Fruit fly (Drosophila melanogaster) whole organism, embryonic: ENCODE data around the gene CG5107.

ENCODE experiments used
- Blimp-1 ChIP-seq: fragments of 200-800 bp; sonication (Bioruptor generic); optimal IDR thresholded peaks from 3 replicates; lab custom pipeline; 2018; ENCODE audit warnings: missing biosample characterization, missing genetic modification characterization, mild to moderate bottlenecking, moderate library complexity, missing genetic modification reagents
- CG10565 ChIP-seq: fragments of 200-800 bp; sonication (Bioruptor generic); optimal IDR thresholded peaks from 3 replicates; lab custom pipeline; 2016; ENCODE audit warnings: missing biosample characterization, mild to moderate bottlenecking, missing genetic modification characterization
- CG11085 ChIP-seq: fragments of 200-800 bp; sonication (Bioruptor generic); IDR thresholded peaks from 2 replicates; pipeline ENCODE4 v1.3.6; 2022; ENCODE audit warnings: missing biosample characterization, missing genetic modification characterization
- CG11093 ChIP-seq: fragments of 200-800 bp; sonication (Bioruptor generic); IDR thresholded peaks from 3 replicates; pipeline ENCODE4 v1.3.6; 2022; ENCODE audit warnings: missing biosample characterization, missing genetic modification characterization
- CG11456 ChIP-seq: fragments of 200-800 bp; sonication (Bioruptor generic); IDR thresholded peaks from 3 replicates; pipeline ENCODE4 v1.3.6; 2022; ENCODE audit warnings: missing biosample characterization, missing genetic modification characterization
- CG12236 ChIP-seq: fragments of 200-800 bp; sonication (Bioruptor generic); optimal IDR thresholded peaks from 2 replicates; lab custom pipeline; 2016; ENCODE audit warnings: missing biosample characterization, missing genetic modification characterization
- CG14965 ChIP-seq: fragments of 200-800 bp; sonication (Bioruptor generic); optimal IDR thresholded peaks from 2 replicates; lab custom pipeline; 2016; ENCODE audit warnings: missing biosample characterization, missing genetic modification characterization, borderline replicate concordance
- CG1602 ChIP-seq: fragments of 200-800 bp; sonication (Bioruptor generic); optimal IDR thresholded peaks from 3 replicates; lab custom pipeline; 2016; ENCODE audit warnings: missing biosample characterization, missing genetic modification characterization
- CG16779 ChIP-seq: fragments of 200-800 bp; sonication (Bioruptor generic); IDR thresholded peaks from 2 replicates; pipeline ENCODE4 v1.3.6; 2022; ENCODE audit warnings: missing biosample characterization, missing genetic modification characterization
- CG16815 ChIP-seq: fragments of 200-800 bp; sonication (Bioruptor generic); optimal IDR thresholded peaks from 3 replicates; lab custom pipeline; 2017; ENCODE audit warnings: missing biosample characterization, mild to moderate bottlenecking, missing genetic modification characterization
- CG17568 ChIP-seq: fragments of 200-800 bp; sonication (Bioruptor generic); optimal IDR thresholded peaks from 2 replicates; lab custom pipeline; 2018; ENCODE audit warnings: missing biosample characterization, mild to moderate bottlenecking, missing genetic modification characterization, moderate library complexity
- CG18011 ChIP-seq: fragments of 200-800 bp; sonication (Bioruptor generic); optimal IDR thresholded peaks from 2 replicates; lab custom pipeline; 2017; ENCODE audit warnings: missing biosample characterization, missing genetic modification characterization, mild to moderate bottlenecking, moderate library complexity, missing genotype
- CG2116 ChIP-seq: fragments of 200-800 bp; sonication (Bioruptor generic); optimal IDR thresholded peaks from 3 replicates; lab custom pipeline; 2018; ENCODE audit warnings: missing biosample characterization, mild to moderate bottlenecking, missing genetic modification characterization
- CG32767 ChIP-seq: fragments of 200-800 bp; sonication (Bioruptor generic); IDR thresholded peaks from 2 replicates; pipeline ENCODE4 v1.3.6; 2022; ENCODE audit warnings: missing biosample characterization, missing genetic modification characterization
- CG42726 ChIP-seq: fragments of 200-800 bp; sonication (Bioruptor generic); IDR thresholded peaks from 2 replicates; pipeline ENCODE4 v1.3.6; 2022; ENCODE audit warnings: missing biosample characterization, missing genetic modification characterization; ENCODE audit not compliant: partially characterized antibody
- CG4820 ChIP-seq: fragments of 200-800 bp; sonication (Bioruptor generic); optimal IDR thresholded peaks from 3 replicates; lab custom pipeline; 2016; ENCODE audit warnings: missing biosample characterization, missing genetic modification characterization
- CG6272 ChIP-seq: fragments of 200-800 bp; sonication (Bioruptor generic); IDR thresholded peaks from 2 replicates; pipeline ENCODE4 v1.3.6; 2022; ENCODE audit warnings: missing biosample characterization, missing genetic modification characterization
- CG8478 ChIP-seq: fragments of >200 bp; optimal IDR thresholded peaks from 2 replicates; lab custom pipeline; 2018
- CG9797 ChIP-seq: fragments of 200-800 bp; sonication (Bioruptor generic); optimal IDR thresholded peaks from 3 replicates; lab custom pipeline; 2018; ENCODE audit warnings: missing biosample characterization, mild to moderate bottlenecking, missing genetic modification characterization
- CG9932 ChIP-seq: fragments of 200-800 bp; sonication (Bioruptor generic); IDR thresholded peaks from 2 replicates; pipeline ENCODE4 v1.3.6; 2022; ENCODE audit warnings: missing biosample characterization, missing genetic modification characterization
- CHES-1-like ChIP-seq: fragments of 200-800 bp; sonication (Bioruptor generic); optimal IDR thresholded peaks from 2 replicates; lab custom pipeline; 2016; ENCODE audit warnings: missing biosample characterization, missing genetic modification characterization
- D ChIP-seq, 2 experiments: fragments of 200-800 bp in 1 of 2; fragments of >200 bp in 1 of 2; sonication (Bioruptor generic) in 1 of 2; optimal IDR thresholded peaks; 2 replicates in 1 of 2; 3 replicates in 1 of 2; lab custom pipeline; 2017; ENCODE audit warnings: mild to moderate bottlenecking in 1 of 2, missing biosample characterization in 1 of 2, missing genetic modification characterization in 1 of 2, missing genetic modification reagents in 1 of 2
- Doc3 ChIP-seq: fragments of 200-800 bp; sonication (Bioruptor generic); IDR thresholded peaks from 3 replicates; pipeline ENCODE4 v1.3.6; 2022; ENCODE audit warnings: missing biosample characterization, missing genetic modification characterization; ENCODE audit not compliant: partially characterized antibody
- Elba2 ChIP-seq: fragments of 200-800 bp; sonication (Bioruptor generic); optimal IDR thresholded peaks from 3 replicates; lab custom pipeline; 2016; ENCODE audit warnings: missing biosample characterization, missing genetic modification characterization
- Ets65A ChIP-seq: fragments of 200-800 bp; sonication (Bioruptor generic); peaks from one replicate; lab custom pipeline; 2016; ENCODE audit warnings: missing biosample characterization, missing genetic modification characterization
- HLH54F ChIP-seq: fragments of 200-800 bp; sonication (Bioruptor generic); optimal IDR thresholded peaks from 3 replicates; lab custom pipeline; 2016; ENCODE audit warnings: missing biosample characterization, missing genetic modification characterization
- MESR4 ChIP-seq: fragments of 200-800 bp; sonication (Bioruptor generic); optimal IDR thresholded peaks from 2 replicates; lab custom pipeline; 2018; ENCODE audit warnings: missing biosample characterization, mild to moderate bottlenecking, missing genetic modification characterization, moderate library complexity
- Mes4 ChIP-seq: fragments of 200-800 bp; sonication (Bioruptor generic); optimal IDR thresholded peaks from 2 replicates; lab custom pipeline; 2016; ENCODE audit warnings: missing biosample characterization, missing genetic modification characterization
- Nf-YB ChIP-seq: fragments of 200-800 bp; sonication (Bioruptor generic); optimal IDR thresholded peaks from 3 replicates; lab custom pipeline; 2019; ENCODE audit warnings: missing biosample characterization, mild to moderate bottlenecking, missing genetic modification characterization, moderate library complexity
- Rfx ChIP-seq: fragments of 200-800 bp; sonication (Bioruptor generic); IDR thresholded peaks from 2 replicates; pipeline ENCODE4 v1.3.6; 2022; ENCODE audit warnings: missing biosample characterization, missing genetic modification characterization
- Trl ChIP-seq, 3 experiments: fragments of >200 bp in 2 of 3; fragments of 200-800 bp in 1 of 3; sonication (Bioruptor generic) in 1 of 3; optimal IDR thresholded peaks; 2 replicates in 1 of 3; 3 replicates in 2 of 3; lab custom pipeline; 2016 to 2017; ENCODE audit warnings: missing biosample characterization in 1 of 3, missing genetic modification characterization in 1 of 3
- ab ChIP-seq: fragments of 200-800 bp; sonication (Bioruptor generic); optimal IDR thresholded peaks from 2 replicates; lab custom pipeline; 2016; ENCODE audit warnings: missing biosample characterization, missing genetic modification characterization
- al ChIP-seq: fragments of 200-800 bp; sonication (Bioruptor generic); IDR thresholded peaks from 2 replicates; pipeline ENCODE4 v1.3.6; 2022; ENCODE audit warnings: missing biosample characterization, missing genetic modification characterization
- ara ChIP-seq: fragments of 200-800 bp; sonication (Bioruptor generic); IDR thresholded peaks from 2 replicates; pipeline ENCODE4 v1.3.6; 2022; ENCODE audit warnings: missing biosample characterization, missing genetic modification characterization
- chif ChIP-seq, 2 experiments: fragments of 200-800 bp; sonication (Bioruptor generic); optimal IDR thresholded peaks; 3 replicates each; lab custom pipeline; 2016; ENCODE audit warnings: missing biosample characterization in 2 of 2, missing genetic modification characterization in 2 of 2
- danr ChIP-seq: fragments of 200-800 bp; sonication (Bioruptor generic); IDR thresholded peaks from 2 replicates; pipeline ENCODE4 v1.3.6; 2022; ENCODE audit warnings: missing biosample characterization, missing genetic modification characterization
- exex ChIP-seq: fragments of 200-800 bp; sonication (Bioruptor generic); optimal IDR thresholded peaks from 4 replicates; lab custom pipeline; 2018; ENCODE audit warnings: missing biosample characterization, mild to moderate bottlenecking, missing genetic modification characterization, moderate library complexity
- fd64A ChIP-seq: fragments of 200-800 bp; sonication (Bioruptor generic); optimal IDR thresholded peaks from 3 replicates; lab custom pipeline; 2018; ENCODE audit warnings: missing biosample characterization, mild to moderate bottlenecking, missing genetic modification characterization
- fu2 ChIP-seq: fragments of 200-800 bp; sonication (Bioruptor generic); optimal IDR thresholded peaks from 2 replicates; lab custom pipeline; 2016; ENCODE audit warnings: missing biosample characterization, missing genetic modification characterization
- gcm2 ChIP-seq: fragments of 200-800 bp; sonication (Bioruptor generic); optimal IDR thresholded peaks from 2 replicates; lab custom pipeline; 2016; ENCODE audit warnings: missing biosample characterization, missing genetic modification characterization
- her ChIP-seq: fragments of 200-800 bp; sonication (Bioruptor generic); optimal IDR thresholded peaks from 2 replicates; lab custom pipeline; 2016; ENCODE audit warnings: missing biosample characterization, missing genetic modification characterization
- ken ChIP-seq: fragments of 200-800 bp; sonication (Bioruptor generic); IDR thresholded peaks from 3 replicates; pipeline ENCODE4 v1.3.6; 2022; ENCODE audit warnings: missing biosample characterization, missing genetic modification characterization
- nmo ChIP-seq: fragments of 200-800 bp; sonication (Bioruptor generic); optimal IDR thresholded peaks from 2 replicates; lab custom pipeline; 2018; ENCODE audit warnings: missing biosample characterization, mild to moderate bottlenecking, missing genetic modification characterization, moderate library complexity
- pita ChIP-seq: fragments of 200-800 bp; sonication (Bioruptor generic); optimal IDR thresholded peaks from 2 replicates; lab custom pipeline; 2017; ENCODE audit warnings: missing biosample characterization, mild to moderate bottlenecking, missing genetic modification characterization
- psq ChIP-seq: fragments of 200-800 bp; sonication (Bioruptor generic); optimal IDR thresholded peaks from 2 replicates; lab custom pipeline; 2017; ENCODE audit warnings: missing biosample characterization, missing genetic modification characterization
- run ChIP-seq: fragments of 200-800 bp; sonication (Bioruptor generic); optimal IDR thresholded peaks from 3 replicates; lab custom pipeline; 2018; ENCODE audit warnings: missing biosample characterization, mild to moderate bottlenecking, missing genetic modification characterization
- seq ChIP-seq: fragments of 200-800 bp; sonication (Bioruptor generic); IDR thresholded peaks from 2 replicates; pipeline ENCODE4 v1.3.6; 2022; ENCODE audit warnings: missing biosample characterization, missing genetic modification characterization
- sqz ChIP-seq: fragments of 200-800 bp; sonication (Bioruptor generic); optimal IDR thresholded peaks from 3 replicates; lab custom pipeline; 2018; ENCODE audit warnings: missing biosample characterization, mild to moderate bottlenecking, missing genetic modification characterization
- tgo ChIP-seq: fragments of 200-800 bp; sonication (Bioruptor generic); IDR thresholded peaks from 3 replicates; pipeline ENCODE4 v1.3.6; 2022; ENCODE audit warnings: missing biosample characterization, missing genetic modification characterization
- tx ChIP-seq: fragments of 200-800 bp; sonication (Bioruptor generic); optimal IDR thresholded peaks from 2 replicates; lab custom pipeline; 2016; ENCODE audit warnings: missing biosample characterization, missing genetic modification characterization

Gene CG5107

DNA sequence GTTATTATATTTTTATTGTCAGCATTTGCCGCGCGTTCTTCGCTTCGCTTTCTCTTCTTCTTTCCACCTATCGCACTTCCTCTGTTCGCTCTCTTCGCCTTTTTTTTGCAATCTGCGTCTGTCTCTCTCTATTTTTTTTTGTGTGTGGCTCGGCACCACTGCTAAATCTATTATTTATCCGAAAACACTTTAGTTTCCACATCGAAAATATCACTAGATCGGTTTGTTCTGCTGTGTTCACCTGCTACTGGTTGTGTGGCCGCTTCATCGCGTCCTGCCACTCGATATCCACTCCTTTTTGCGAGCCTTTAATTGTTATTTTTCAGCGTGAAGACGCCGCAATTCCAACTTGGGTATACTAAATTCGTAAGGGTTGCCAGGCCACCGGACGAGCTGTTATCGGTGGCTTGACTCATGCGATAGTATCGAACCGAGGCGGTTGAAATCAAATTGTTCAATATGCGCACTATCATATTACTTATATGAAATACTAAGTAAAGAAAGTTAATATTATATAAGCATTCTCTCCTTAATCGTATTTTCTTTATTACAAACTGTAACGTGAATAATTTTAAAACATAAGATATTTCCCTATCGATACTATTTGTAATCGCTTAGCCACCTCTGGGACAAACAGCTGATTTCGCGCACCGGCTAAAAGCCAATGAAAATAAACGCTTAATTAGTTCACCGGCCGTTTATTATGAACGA, 22.4 kb upstream of the CG5107 start, which contains the start of the genes XNP, CG42488 and CG5116 (continued):
- TF ChIP-seq Blimp-1 (no peak), CG11085 (GFP tag; lab: Robert Waterston, UW) (no peak), CG16779 (GFP tag; lab: Robert Waterston, UW) (no peak), CG32767 (GFP tag; lab: Robert Waterston, UW) (peak; percentile 98), CG2116 (peak; percentile 98), ara (GFP tag; lab: Robert Waterston, UW) (no peak), CG42726 (peak; percentile 92), CG1602 (GFP tag; lab: Kevin White, UChicago) (peak; percentile 26), CG6272 (GFP tag; lab: Robert Waterston, UW) (peak; percentile 67), Trl (optimal IDR thresholded peaks at IDR 0.05; lab: Kevin White, UChicago) (peak in 1 of 2 experiments; percentile 54), Trl (GFP tag; optimal IDR thresholded peaks at IDR 0.05; lab: Kevin White, UChicago) (no peak), ken (GFP tag; lab: Robert Waterston, UW) (no peak), fu2 (GFP tag; lab: Kevin White, UChicago) (peak; percentile 6), CG10565 (GFP tag; lab: Kevin White, UChicago) (no peak), danr (no peak), CHES-1-like (GFP tag; lab: Kevin White, UChicago) (peak; percentile 65), tx (GFP tag; lab: Kevin White, UChicago) (no peak), CG9797 (GFP tag; lab: Kevin White, UChicago) (peak; percentile 49), CG18011 (GFP tag; lab: Kevin White, UChicago) (no peak), CG12236 (GFP tag; lab: Kevin White, UChicago) (no peak), seq (GFP tag; lab: Robert Waterston, UW) (0 out of 2 replicates have a peak, but pooled peaks have one; percentile 6), gcm2 (GFP tag; lab: Kevin White, UChicago) (no peak), Elba2 (peak; percentile 1), Ets65A (GFP tag; lab: Kevin White, UChicago) (peak; percentile 93), CG17568 (GFP tag; lab: Kevin White, UChicago) (no peak), psq (GFP tag; lab: Kevin White, UChicago) (peak; percentile 85), CG8478 (lab: Kevin White, UChicago) (no peak), CG16815 (no peak), pita (no peak), CG11093 (no peak), al (GFP tag; lab: Robert Waterston, UW) (peak; percentile 69), sqz (GFP tag; lab: Kevin White, UChicago) (peak; percentile 98), fd64A (GFP tag; lab: Kevin White, UChicago) (no peak), Mes4 (GFP tag; lab: Kevin White, UChicago) (no peak), CG14965 (no peak), her (GFP tag; lab: Kevin White, UChicago) (no peak), CG11456 (GFP tag; lab: Robert Waterston, UW) (peak; percentile 65; the same call in 1 of the 3 replicates), ab (no peak), nmo (GFP tag; lab: Kevin White, UChicago) (peak; percentile 82), D (optimal IDR thresholded peaks at IDR 0.05; lab: Kevin White, UChicago) (no peak), D (GFP tag; optimal IDR thresholded peaks at IDR 0.05; lab: Kevin White, UChicago) (no peak), CG4820 (GFP tag; lab: Kevin White, UChicago) (peak; percentile 9), tgo (GFP tag; lab: Robert Waterston, UW) (peak; percentile 32; the same call in 1 of the 3 replicates), run (tag; lab: Kevin White, UChicago) (no peak), HLH54F (GFP tag; lab: Kevin White, UChicago) (peak; percentile 43), Nf-YB (GFP tag; lab: Kevin White, UChicago) (peak; percentile 61), Rfx (peak; percentile 72), Doc3 (GFP tag; lab: Robert Waterston, UW) (peak; percentile 100), chif (GFP tag; optimal IDR thresholded peaks at IDR 0.05; lab: Kevin White, UChicago) (peak in 1 of 2 experiments; percentile 25), CG9932 (GFP tag; lab: Robert Waterston, UW) (peak; percentile 86), exex (tag; lab: Kevin White, UChicago) (peak; percentile 51), MESR4 (GFP tag; lab: Kevin White, UChicago) (peak; percentile 69)
